Fruit fly (Drosophila melanogaster) whole organism, prepupa: ENCODE data around the gene CG9855.

Source experiments
- CG11294 ChIP-seq: fragments of 200-800 bp; sonication (Bioruptor generic); IDR thresholded peaks from 2 replicates; pipeline ENCODE4 v1.3.6; 2022; ENCODE audit warnings: missing biosample characterization, missing genetic modification characterization
- CG11902 ChIP-seq: fragments of 200-800 bp; sonication (Bioruptor generic); optimal IDR thresholded peaks from 3 replicates; lab custom pipeline; 2016; ENCODE audit warnings: missing biosample characterization, missing genetic modification characterization
- CG15336 ChIP-seq: fragments of 200-800 bp; sonication (Bioruptor generic); IDR thresholded peaks from 2 replicates; pipeline ENCODE4 v1.3.6; 2022; ENCODE audit warnings: missing biosample characterization, missing genetic modification characterization
- CG34406 ChIP-seq: fragments of 200-800 bp; sonication (Bioruptor generic); optimal IDR thresholded peaks from 3 replicates; lab custom pipeline; 2016; ENCODE audit warnings: missing biosample characterization, missing genetic modification characterization
- CG6163 ChIP-seq: fragments of 200-800 bp; sonication (Bioruptor generic); IDR thresholded peaks from 3 replicates; pipeline ENCODE4 v1.3.6; 2022; ENCODE audit warnings: missing biosample characterization, missing genetic modification characterization
- CG6276 ChIP-seq: fragments of 200-800 bp; sonication (Bioruptor generic); optimal IDR thresholded peaks from 2 replicates; lab custom pipeline; 2017; ENCODE audit warnings: missing biosample characterization, mild to moderate bottlenecking, missing genetic modification characterization
- CG6792 ChIP-seq: fragments of 200-800 bp; sonication (Bioruptor generic); optimal IDR thresholded peaks from 3 replicates; lab custom pipeline; 2016; ENCODE audit warnings: missing biosample characterization, missing genetic modification characterization
- CG6808 ChIP-seq: fragments of 200-800 bp; sonication (Bioruptor generic); optimal IDR thresholded peaks from 3 replicates; lab custom pipeline; 2017; ENCODE audit warnings: missing biosample characterization, missing genetic modification characterization, mild to moderate bottlenecking, moderate library complexity, missing genetic modification reagents
- CG6854 ChIP-seq: fragments of 200-800 bp; sonication (Bioruptor generic); optimal IDR thresholded peaks from 2 replicates; lab custom pipeline; 2017; ENCODE audit warnings: missing biosample characterization, mild to moderate bottlenecking, missing genetic modification characterization
- CG8632 ChIP-seq: fragments of 200-800 bp; sonication (Bioruptor generic); optimal IDR thresholded peaks from 3 replicates; lab custom pipeline; 2016; ENCODE audit warnings: missing biosample characterization, missing genetic modification characterization
- CG9139 ChIP-seq: fragments of 200-800 bp; sonication (Bioruptor generic); optimal IDR thresholded peaks from 3 replicates; lab custom pipeline; 2017; ENCODE audit warnings: missing biosample characterization, mild to moderate bottlenecking, missing genetic modification characterization
- Eip75B ChIP-seq: fragments of 200-800 bp; sonication (Bioruptor generic); optimal IDR thresholded peaks from 3 replicates; lab custom pipeline; 2016; ENCODE audit warnings: missing biosample characterization, missing genetic modification characterization
- Eip78C ChIP-seq: fragments of 200-800 bp; sonication (Bioruptor generic); peaks from one replicate; lab custom pipeline; 2016; ENCODE audit warnings: missing biosample characterization, missing genetic modification characterization
- Eip93F ChIP-seq: fragments of 200-800 bp; sonication (Bioruptor generic); optimal IDR thresholded peaks from 2 replicates; lab custom pipeline; 2016; ENCODE audit warnings: missing biosample characterization, mild to moderate bottlenecking, missing genetic modification characterization
- Ets96B ChIP-seq: fragments of 200-800 bp; optimal IDR thresholded peaks from 2 replicates; lab custom pipeline; 2019; ENCODE audit warnings: missing biosample characterization, mild to moderate bottlenecking, missing genetic modification characterization, moderate library complexity
- Gug ChIP-seq: fragments of 200-800 bp; sonication (Bioruptor generic); IDR thresholded peaks from 2 replicates; pipeline ENCODE4 v1.3.6; 2022; ENCODE audit warnings: missing biosample characterization, missing genetic modification characterization
- Hr38 ChIP-seq: sonication (Bioruptor generic); optimal IDR thresholded peaks from 2 replicates; lab custom pipeline; 2016; ENCODE audit warnings: missing biosample characterization, missing genetic modification characterization
- Hr39 ChIP-seq: fragments of 200-800 bp; sonication (Bioruptor generic); optimal IDR thresholded peaks from 2 replicates; lab custom pipeline; 2016; ENCODE audit warnings: missing biosample characterization, missing genetic modification characterization
- Hr4 ChIP-seq: fragments of 200-800 bp; sonication (Bioruptor generic); optimal IDR thresholded peaks from 3 replicates; lab custom pipeline; 2016; ENCODE audit warnings: missing biosample characterization, missing genetic modification characterization
- Met ChIP-seq: fragments of 200-800 bp; sonication (Bioruptor generic); optimal IDR thresholded peaks from 3 replicates; lab custom pipeline; 2016; ENCODE audit warnings: missing biosample characterization, missing genetic modification characterization
- OdsH ChIP-seq: fragments of 200-800 bp; sonication (Bioruptor generic); optimal IDR thresholded peaks from 3 replicates; lab custom pipeline; 2016; ENCODE audit warnings: missing biosample characterization, missing genetic modification characterization
- Sox102F ChIP-seq: fragments of 200-800 bp; sonication (Bioruptor generic); optimal IDR thresholded peaks from 2 replicates; lab custom pipeline; 2016; ENCODE audit warnings: missing biosample characterization, mild to moderate bottlenecking, missing genetic modification characterization
- Sox14 ChIP-seq: fragments of 200-800 bp; sonication (Bioruptor generic); optimal IDR thresholded peaks from 3 replicates; lab custom pipeline; 2016; ENCODE audit warnings: missing biosample characterization, missing genetic modification characterization
- achi ChIP-seq: fragments of 200-800 bp; sonication (Bioruptor generic); optimal IDR thresholded peaks from 3 replicates; lab custom pipeline; 2016; ENCODE audit warnings: missing biosample characterization, missing genetic modification characterization
- acj6 ChIP-seq: fragments of 200-800 bp; sonication (Bioruptor generic); optimal IDR thresholded peaks from 3 replicates; lab custom pipeline; 2016; ENCODE audit warnings: missing biosample characterization, missing genetic modification characterization
- cyc ChIP-seq: fragments of 200-800 bp; sonication (Bioruptor generic); optimal IDR thresholded peaks from 3 replicates; lab custom pipeline; 2016; ENCODE audit warnings: missing biosample characterization, missing genetic modification characterization
- dac ChIP-seq: fragments of 200-800 bp; sonication (Bioruptor generic); optimal IDR thresholded peaks from 2 replicates; lab custom pipeline; 2017; ENCODE audit warnings: missing biosample characterization, mild to moderate bottlenecking, missing genetic modification characterization
- dsx ChIP-seq: fragments of 200-800 bp; optimal IDR thresholded peaks from 3 replicates; lab custom pipeline; 2019; ENCODE audit warnings: missing biosample characterization, mild to moderate bottlenecking, missing genetic modification characterization, moderate library complexity; ENCODE audit not compliant: poor library complexity, severe bottlenecking
- eg ChIP-seq: fragments of 200-800 bp; sonication (Bioruptor generic); IDR thresholded peaks from 3 replicates; pipeline ENCODE4 v1.3.6; 2022; ENCODE audit warnings: missing biosample characterization, missing genetic modification characterization
- esn ChIP-seq: fragments of 200-800 bp; sonication (Bioruptor generic); optimal IDR thresholded peaks from 2 replicates; lab custom pipeline; 2016; ENCODE audit warnings: missing biosample characterization, mild to moderate bottlenecking, missing genetic modification characterization, moderate library complexity
- fd59A ChIP-seq: fragments of 200-800 bp; sonication (Bioruptor generic); optimal IDR thresholded peaks from 2 replicates; lab custom pipeline; 2017; ENCODE audit warnings: missing biosample characterization, mild to moderate bottlenecking, missing genetic modification characterization, missing genetic modification reagents
- fd85E ChIP-seq: fragments of 200-800 bp; sonication (Bioruptor generic); optimal IDR thresholded peaks from 3 replicates; lab custom pipeline; 2016; ENCODE audit warnings: missing biosample characterization, missing genetic modification characterization
- fkh ChIP-seq: fragments of 200-800 bp; sonication (Bioruptor generic); optimal IDR thresholded peaks from 3 replicates; lab custom pipeline; 2017; ENCODE audit warnings: missing biosample characterization, mild to moderate bottlenecking, missing genetic modification characterization, moderate library complexity
- lz ChIP-seq: fragments of 200-800 bp; sonication (Bioruptor generic); optimal IDR thresholded peaks from 3 replicates; lab custom pipeline; 2016; ENCODE audit warnings: missing biosample characterization, missing genetic modification characterization
- pdm3 ChIP-seq: fragments of 200-800 bp; sonication (Bioruptor generic); optimal IDR thresholded peaks from 3 replicates; lab custom pipeline; 2016; ENCODE audit warnings: missing biosample characterization, missing genetic modification characterization
- salr ChIP-seq, 2 experiments: fragments of 200-800 bp; sonication (Bioruptor generic); optimal IDR thresholded peaks; 3 replicates each; lab custom pipeline; 2016 to 2018; ENCODE audit warnings: missing biosample characterization in 2 of 2, missing genetic modification characterization in 2 of 2, mild to moderate bottlenecking in 1 of 2
- spab ChIP-seq: fragments of 200-800 bp; sonication (Bioruptor generic); optimal IDR thresholded peaks from 2 replicates; lab custom pipeline; 2017; ENCODE audit warnings: missing biosample characterization, mild to moderate bottlenecking, missing genetic modification characterization, missing genetic modification reagents
- ss ChIP-seq, 2 experiments: fragments of 200-800 bp; sonication (Bioruptor generic); optimal IDR thresholded peaks; 2 replicates in 1 of 2; 3 replicates in 1 of 2; lab custom pipeline; 2017 to 2018; ENCODE audit warnings: mild to moderate bottlenecking in 2 of 2, missing biosample characterization in 2 of 2, missing genetic modification characterization in 2 of 2, moderate library complexity in 1 of 2
- svp ChIP-seq: fragments of 200-800 bp; sonication (Bioruptor generic); peaks from one replicate; lab custom pipeline; 2016; ENCODE audit warnings: missing biosample characterization, missing genetic modification characterization
- topi ChIP-seq: fragments of 200-800 bp; sonication (Bioruptor generic); optimal IDR thresholded peaks from 3 replicates; lab custom pipeline; 2016; ENCODE audit warnings: missing biosample characterization, missing genetic modification characterization
- vri ChIP-seq: fragments of 200-800 bp; sonication (Bioruptor generic); optimal IDR thresholded peaks from 3 replicates; lab custom pipeline; 2016; ENCODE audit warnings: missing biosample characterization, mild to moderate bottlenecking, missing genetic modification characterization

Gene CG9855

DNA sequence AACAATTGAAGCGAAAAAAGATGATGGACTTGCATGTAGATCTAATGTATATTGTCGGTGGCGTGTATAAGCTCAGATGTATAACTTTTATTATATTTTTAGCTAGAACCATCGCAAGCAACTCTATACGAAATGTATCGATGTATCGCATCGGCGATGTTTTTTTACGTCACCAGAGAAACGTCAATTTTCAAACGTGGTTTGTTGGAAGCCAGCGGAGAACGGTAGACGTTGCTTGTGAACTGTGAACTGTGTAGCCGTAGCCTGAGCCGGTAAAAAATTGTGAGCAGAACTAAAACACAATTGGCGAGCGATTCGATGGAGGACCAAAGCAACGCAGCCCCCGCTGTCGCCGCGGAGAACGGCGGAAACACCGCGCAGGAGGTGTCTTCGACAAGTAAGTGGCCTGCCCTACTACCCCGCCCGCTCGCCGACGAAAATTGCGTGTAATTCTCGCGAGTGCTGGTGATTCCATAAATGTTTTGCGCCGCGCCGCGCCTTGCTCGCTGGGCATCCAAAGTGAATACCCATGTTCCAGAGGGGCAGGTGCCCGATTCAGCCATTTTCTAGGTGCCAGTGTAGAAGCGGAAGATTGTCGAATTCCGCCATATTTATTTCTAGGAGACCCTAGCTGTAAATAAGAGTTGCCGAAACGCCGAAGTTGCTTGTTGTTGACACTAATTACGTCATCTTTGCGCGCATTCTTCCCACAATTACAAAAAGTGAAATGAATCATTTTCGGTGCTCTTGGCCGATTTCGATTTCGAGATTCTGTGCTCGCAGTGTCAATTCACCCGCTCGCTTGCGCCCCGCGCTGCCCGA, 5.4 kb upstream of the CG9855 start, which contains the start of gene lost (continued):
- no peak for TF ChIP-seq CG6792 (GFP tag; lab: Kevin White, UChicago)
- TF ChIP-seq Met (GFP tag; lab: Kevin White, UChicago): peak; percentile 26
- no peak for TF ChIP-seq salr (GFP tag; optimal IDR thresholded peaks at IDR 0.05; lab: Kevin White, UChicago)
- TF ChIP-seq Gug: no peak
- peak; percentile 7 for TF ChIP-seq CG9139 (GFP tag; lab: Kevin White, UChicago)
- TF ChIP-seq Eip93F (GFP tag; lab: Kevin White, UChicago): peak; percentile 15
- no peak for TF ChIP-seq CG15336
- TF ChIP-seq spab (GFP tag; lab: Kevin White, UChicago): no peak
- TF ChIP-seq CG11294 (GFP tag; lab: Robert Waterston, UW): no peak
- TF ChIP-seq fkh: peak; percentile 64
- no peak for TF ChIP-seq ss (GFP tag; optimal IDR thresholded peaks at IDR 0.05; lab: Kevin White, UChicago)
- TF ChIP-seq Hr38 (GFP tag; lab: Kevin White, UChicago): no peak
- TF ChIP-seq vri (GFP tag; lab: Kevin White, UChicago): peak; percentile 8
- no peak for TF ChIP-seq Hr39 (GFP tag; lab: Kevin White, UChicago)
- no peak for TF ChIP-seq Hr4 (GFP tag; lab: Kevin White, UChicago)
- TF ChIP-seq Eip78C: peak; percentile 65

DNA sequence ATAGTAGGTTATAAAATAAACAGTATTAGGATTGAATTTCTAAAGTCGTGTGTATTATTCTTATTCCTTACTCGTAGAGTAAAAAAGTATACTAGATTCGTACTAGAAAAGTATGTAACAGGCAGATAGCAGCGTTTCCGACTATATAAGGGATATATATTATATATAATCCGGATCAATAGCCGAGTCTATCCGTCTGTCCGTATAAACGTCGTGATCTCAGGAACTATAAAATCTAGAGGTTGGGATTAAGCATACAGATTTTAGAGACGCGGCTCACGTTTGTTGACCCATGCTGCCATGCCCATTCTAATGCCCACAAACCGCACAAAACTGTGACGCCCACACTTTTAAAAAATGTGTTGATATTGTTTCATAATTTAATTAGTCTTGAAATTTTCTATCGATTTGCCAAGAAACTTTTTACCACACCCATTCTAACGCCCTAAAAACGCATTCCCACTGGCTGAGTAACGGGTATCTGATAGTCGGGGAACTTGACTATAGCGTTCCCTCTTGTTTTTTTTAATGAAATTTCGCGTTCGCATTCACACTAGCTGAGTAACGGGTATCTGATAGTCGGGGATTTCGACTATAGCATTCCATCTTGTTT, 4.4 kb upstream of the CG9855 start, which contains the start of gene CG9853:
TSS of gene CG9853 (minus strand) at position 51 of the 613 bp plus-strand sequence.
- TF ChIP-seq CG34406 (GFP tag; lab: Kevin White, UChicago) (no peak), esn (no peak), svp (no peak)

DNA sequence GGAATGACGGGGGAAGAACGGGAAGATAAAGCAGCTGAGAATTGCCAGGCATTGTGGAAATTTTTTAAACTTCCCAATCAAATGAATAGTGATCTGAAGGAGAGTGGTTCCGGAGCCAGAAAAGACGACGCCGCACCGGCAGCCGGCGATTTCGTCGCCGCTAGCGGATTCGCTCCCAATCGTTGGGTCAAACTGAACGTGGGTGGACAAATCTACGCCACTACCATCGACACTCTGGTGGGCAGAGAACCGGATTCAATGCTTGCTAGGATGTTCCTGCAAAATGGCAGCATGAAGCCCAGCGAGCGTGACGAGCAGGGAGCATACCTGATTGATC, 2.8 kb upstream of the CG9855 start, which contains the start of gene CG14647:
TSS of gene CG14647 (plus strand) at position 14 of the 337 bp plus-strand sequence.
- TF ChIP-seq salr (GFP tag; optimal IDR thresholded peaks at IDR 0.05; lab: Kevin White, UChicago): no peak
- no peak for TF ChIP-seq eg (GFP tag; lab: Robert Waterston, UW)
- TF ChIP-seq Sox102F: no peak
- TF ChIP-seq Ets96B (tag; lab: Kevin White, UChicago): no peak
- no peak for TF ChIP-seq Eip75B (GFP tag; lab: Kevin White, UChicago)
- no peak for TF ChIP-seq CG8632 (GFP tag; lab: Kevin White, UChicago)
- TF ChIP-seq, all 60 proteins: peak for 0

DNA sequence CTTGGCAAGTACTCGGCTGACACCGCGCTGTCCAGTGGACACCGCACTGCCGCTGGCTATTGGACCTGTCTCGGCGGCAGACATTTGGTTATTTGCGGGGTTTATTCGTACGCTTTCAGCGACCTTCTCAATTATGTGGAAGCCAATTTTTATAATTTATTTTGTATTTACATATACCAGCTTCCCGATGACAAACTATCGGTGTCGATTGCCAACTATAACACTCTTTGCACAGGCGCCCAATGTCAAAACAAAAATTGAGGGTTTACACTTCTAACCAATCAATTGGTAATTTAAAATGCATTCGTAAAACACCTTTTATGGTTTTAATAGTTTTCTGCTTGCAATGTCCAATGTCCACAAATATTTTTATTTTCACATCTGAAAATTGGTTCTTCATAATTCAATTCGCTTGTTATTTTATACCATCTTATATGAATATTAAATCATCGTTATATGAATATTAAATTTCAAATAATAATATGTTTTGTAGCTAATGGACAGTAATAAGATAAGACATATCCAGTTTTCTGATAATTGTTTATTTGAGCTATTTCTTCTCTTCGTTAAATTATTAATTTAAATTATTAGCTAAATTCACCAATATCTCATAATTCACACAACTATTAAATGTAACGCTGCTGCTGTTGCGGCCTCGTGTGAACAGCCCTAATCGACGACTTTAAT, 2.3 kb upstream of the CG9855 start:
- TF ChIP-seq OdsH: peak; percentile 37
- no peak for TF ChIP-seq CG6854 (GFP tag; lab: Kevin White, UChicago)
- TF ChIP-seq Eip93F (GFP tag; lab: Kevin White, UChicago): no peak
- TF ChIP-seq CG6276: no peak
- TF ChIP-seq Sox14 (GFP tag; lab: Kevin White, UChicago): no peak
- TF ChIP-seq Hr38 (GFP tag; lab: Kevin White, UChicago): no peak
- no peak for TF ChIP-seq CG11294 (GFP tag; lab: Robert Waterston, UW)
- peak in 1 of 2 experiments; percentile 51 for TF ChIP-seq ss (GFP tag; optimal IDR thresholded peaks at IDR 0.05; lab: Kevin White, UChicago)
- TF ChIP-seq achi (GFP tag; lab: Kevin White, UChicago): peak; percentile 33
- TF ChIP-seq fd59A: no peak
- peak; percentile 2 for TF ChIP-seq esn
- no peak for TF ChIP-seq dsx (GFP tag; lab: Kevin White, UChicago)
- peak; percentile 5 for TF ChIP-seq topi (GFP tag; lab: Kevin White, UChicago)
- no peak for TF ChIP-seq lz (GFP tag; lab: Kevin White, UChicago)
- no peak for TF ChIP-seq fd85E (GFP tag; lab: Kevin White, UChicago)
- TF ChIP-seq acj6 (GFP tag; lab: Kevin White, UChicago): peak; percentile 45
- TF ChIP-seq Eip75B (GFP tag; lab: Kevin White, UChicago): no peak
- TF ChIP-seq Ets96B (tag; lab: Kevin White, UChicago): peak; percentile 7
- no peak for TF ChIP-seq spab (GFP tag; lab: Kevin White, UChicago)
- TF ChIP-seq cyc (GFP tag; lab: Kevin White, UChicago): peak; percentile 30
- TF ChIP-seq dac (GFP tag; lab: Kevin White, UChicago): no peak
- TF ChIP-seq Gug: no peak
- peak; percentile 40 for TF ChIP-seq pdm3 (GFP tag; lab: Kevin White, UChicago)
- no peak for TF ChIP-seq CG6163 (GFP tag; lab: Robert Waterston, UW)
- no peak for TF ChIP-seq CG6808
- TF ChIP-seq CG11902 (GFP tag; lab: Kevin White, UChicago): no peak
- no peak for TF ChIP-seq CG34406 (GFP tag; lab: Kevin White, UChicago)
- peak; percentile 7 for TF ChIP-seq CG8632 (GFP tag; lab: Kevin White, UChicago)
